Worm (Caenorhabditis elegans) whole organism, L2 larva: Measurements from ENCODE around the gene gbb-2.

Source experiments
- C34F6.9 ChIP-seq: fragments of 150-350 bp; optimal IDR thresholded peaks from 2 replicates; lab custom pipeline; 2014; ENCODE audit warnings: missing biosample characterization, missing genetic modification characterization
- F13H6.1 ChIP-seq: sonication (generic microtip); optimal IDR thresholded peaks from 2 replicates; lab custom pipeline; 2016; ENCODE audit warnings: missing genetic modification characterization, missing compliant biosample characterization
- R02D3.7 ChIP-seq: fragments of 150-350 bp; optimal IDR thresholded peaks from 2 replicates; lab custom pipeline; 2014; ENCODE audit warnings: missing biosample characterization, missing genetic modification characterization
- Y55F3AM.14 ChIP-seq: fragments of 200-800 bp; sonication (Bioruptor generic); optimal IDR thresholded peaks from 2 replicates; lab custom pipeline; 2018; ENCODE audit warnings: mild to moderate bottlenecking, missing genetic modification characterization, missing compliant biosample characterization
- ZK546.5 ChIP-seq: sonication (generic microtip); optimal IDR thresholded peaks from 2 replicates; lab custom pipeline; 2017; ENCODE audit warnings: missing biosample characterization, missing genetic modification characterization
- alr-1 ChIP-seq: fragments of 150-350 bp; optimal IDR thresholded peaks from 2 replicates; lab custom pipeline; 2014; ENCODE audit warnings: missing biosample characterization, missing genetic modification characterization
- aly-2 ChIP-seq: fragments of 150-350 bp; optimal IDR thresholded peaks from 2 replicates; lab custom pipeline; 2014; ENCODE audit warnings: missing biosample characterization, missing genetic modification characterization
- ama-1 ChIP-seq: fragments of 150-350 bp; optimal IDR thresholded peaks from 2 replicates; lab custom pipeline; 2018; ENCODE audit warnings: inconsistent platforms
- blmp-1 ChIP-seq: sonication (generic microtip); optimal IDR thresholded peaks from 2 replicates; lab custom pipeline; 2017; ENCODE audit warnings: missing genetic modification characterization, mild to moderate bottlenecking, missing compliant biosample characterization, antibody characterized with exemption, moderate library complexity; ENCODE audit not compliant: insufficient read depth
- ceh-16 ChIP-seq: fragments of 150-350 bp; optimal IDR thresholded peaks from 2 replicates; lab custom pipeline; 2014; ENCODE audit warnings: missing biosample characterization, missing genetic modification characterization
- ceh-82 ChIP-seq: fragments of 150-350 bp; optimal IDR thresholded peaks from 2 replicates; lab custom pipeline; 2014; ENCODE audit warnings: missing biosample characterization, missing genetic modification characterization
- crh-2 ChIP-seq: sonication (generic microtip); optimal IDR thresholded peaks from 2 replicates; lab custom pipeline; 2017; ENCODE audit warnings: missing biosample characterization, missing genetic modification characterization
- dmd-4 ChIP-seq: sonication (generic microtip); optimal IDR thresholded peaks from 2 replicates; lab custom pipeline; 2017; ENCODE audit warnings: missing biosample characterization, missing genetic modification characterization
- egl-27 ChIP-seq: sonication (generic microtip); optimal IDR thresholded peaks from 3 replicates; lab custom pipeline; 2017; ENCODE audit warnings: missing biosample characterization, missing genetic modification reagents, missing genetic modification characterization
- elt-1 ChIP-seq: fragments of 150-350 bp; optimal IDR thresholded peaks from 2 replicates; lab custom pipeline; 2014; ENCODE audit warnings: missing biosample characterization, missing genetic modification characterization
- elt-3 ChIP-seq: sonication (generic microtip); optimal IDR thresholded peaks from 2 replicates; lab custom pipeline; 2017; ENCODE audit warnings: missing biosample characterization, missing genetic modification characterization
- fos-1 ChIP-seq: fragments of 150-350 bp; optimal IDR thresholded peaks from 2 replicates; lab custom pipeline; 2014; ENCODE audit warnings: missing biosample characterization, missing genetic modification characterization
- gmeb-1 ChIP-seq: fragments of 150-350 bp; optimal IDR thresholded peaks from 2 replicates; lab custom pipeline; 2014; ENCODE audit warnings: missing biosample characterization, missing genetic modification characterization
- lin-11 ChIP-seq: fragments of 150-350 bp; sonication (generic microtip); optimal IDR thresholded peaks from 2 replicates; lab custom pipeline; 2014; ENCODE audit warnings: missing biosample characterization, missing genetic modification characterization, inconsistent platforms, mixed read lengths
- lin-13 ChIP-seq: fragments of 150-350 bp; optimal IDR thresholded peaks from 2 replicates; lab custom pipeline; 2014; ENCODE audit warnings: missing biosample characterization, missing genetic modification reagents, missing genetic modification characterization
- lin-39 ChIP-seq: fragments of 150-350 bp; optimal IDR thresholded peaks from 2 replicates; lab custom pipeline; 2014; ENCODE audit warnings: missing biosample characterization, missing genetic modification reagents, missing genetic modification characterization
- lsy-2 ChIP-seq, 2 experiments: fragments of 150-350 bp in 1 of 2; sonication (generic microtip) in 1 of 2; optimal IDR thresholded peaks; 2 replicates each; lab custom pipeline; 2014 to 2017; ENCODE audit warnings: missing biosample characterization in 2 of 2, missing genetic modification characterization in 2 of 2
- mab-5 ChIP-seq: fragments of 150-350 bp; optimal IDR thresholded peaks from 2 replicates; lab custom pipeline; 2014; ENCODE audit warnings: missing biosample characterization, missing genetic modification characterization
- mbf-1 ChIP-seq: sonication (generic microtip); optimal IDR thresholded peaks from 2 replicates; lab custom pipeline; 2017; ENCODE audit warnings: missing biosample characterization, missing genetic modification characterization
- mdl-1 ChIP-seq, 2 experiments: fragments of 150-350 bp in 1 of 2; sonication (generic microtip) in 1 of 2; optimal IDR thresholded peaks; 2 replicates each; lab custom pipeline; 2017; ENCODE audit warnings: missing biosample characterization in 2 of 2, missing genetic modification characterization in 2 of 2
- nhr-10 ChIP-seq: sonication (generic microtip); optimal IDR thresholded peaks from 2 replicates; lab custom pipeline; 2017; ENCODE audit warnings: missing biosample characterization, missing genetic modification characterization
- nhr-11 ChIP-seq: fragments of 150-350 bp; optimal IDR thresholded peaks from 2 replicates; lab custom pipeline; 2014; ENCODE audit warnings: missing biosample characterization, missing genetic modification characterization
- nhr-12 ChIP-seq: fragments of 150-350 bp; optimal IDR thresholded peaks from 2 replicates; lab custom pipeline; 2014; ENCODE audit warnings: missing biosample characterization, missing genetic modification characterization
- nhr-129 ChIP-seq: fragments of 150-350 bp; optimal IDR thresholded peaks from 2 replicates; lab custom pipeline; 2014; ENCODE audit warnings: missing biosample characterization, missing genetic modification characterization
- nhr-21 ChIP-seq: fragments of 150-350 bp; optimal IDR thresholded peaks from 2 replicates; lab custom pipeline; 2014; ENCODE audit warnings: missing biosample characterization, missing genetic modification characterization
- nhr-23 ChIP-seq: fragments of 150-350 bp; optimal IDR thresholded peaks from 2 replicates; lab custom pipeline; 2014; ENCODE audit warnings: missing biosample characterization, missing genetic modification reagents, missing genetic modification characterization
- nhr-237 ChIP-seq: fragments of 150-350 bp; optimal IDR thresholded peaks from 2 replicates; lab custom pipeline; 2014; ENCODE audit warnings: missing biosample characterization, missing genetic modification characterization
- nhr-25 ChIP-seq: fragments of 150-350 bp; sonication (generic microtip); optimal IDR thresholded peaks from 3 replicates; lab custom pipeline; 2014; ENCODE audit warnings: missing biosample characterization, missing genetic modification characterization
- nhr-6 ChIP-seq: fragments of 150-350 bp; optimal IDR thresholded peaks from 2 replicates; lab custom pipeline; 2014; ENCODE audit warnings: missing biosample characterization, missing genetic modification characterization
- nhr-77 ChIP-seq: fragments of 150-350 bp; optimal IDR thresholded peaks from 2 replicates; lab custom pipeline; 2014; ENCODE audit warnings: missing biosample characterization, missing genetic modification characterization
- peb-1 ChIP-seq: fragments of 150-350 bp; optimal IDR thresholded peaks from 2 replicates; lab custom pipeline; 2014; ENCODE audit warnings: missing biosample characterization, missing genetic modification characterization
- sem-4 ChIP-seq: fragments of 150-350 bp; optimal IDR thresholded peaks from 2 replicates; lab custom pipeline; 2014; ENCODE audit warnings: missing biosample characterization, missing genetic modification reagents, missing genetic modification characterization
- skn-1 ChIP-seq: sonication (generic microtip); optimal IDR thresholded peaks from 2 replicates; lab custom pipeline; 2017; ENCODE audit warnings: missing biosample characterization, missing genetic modification characterization
- sma-3 ChIP-seq: sonication (generic microtip); optimal IDR thresholded peaks from 2 replicates; lab custom pipeline; 2016; ENCODE audit warnings: missing genetic modification reagents, missing genetic modification characterization, missing compliant biosample characterization
- sma-9 ChIP-seq, 2 experiments: fragments of 150-350 bp in 1 of 2; sonication (generic microtip) in 1 of 2; optimal IDR thresholded peaks; 2 replicates each; lab custom pipeline; 2014 to 2016; ENCODE audit warnings: missing genetic modification characterization in 2 of 2, mild to moderate bottlenecking in 1 of 2, missing biosample characterization in 1 of 2, missing compliant biosample characterization in 1 of 2, missing genetic modification reagents in 1 of 2, moderate library complexity in 1 of 2
- snpc-4 ChIP-seq: fragments of 150-350 bp; optimal IDR thresholded peaks from 2 replicates; lab custom pipeline; 2014; ENCODE audit warnings: missing biosample characterization, missing genetic modification characterization
- unc-39 ChIP-seq: fragments of 150-350 bp; optimal IDR thresholded peaks from 2 replicates; lab custom pipeline; 2014; ENCODE audit warnings: missing biosample characterization, missing genetic modification characterization
- unc-55 ChIP-seq: fragments of 150-350 bp; sonication (generic microtip); optimal IDR thresholded peaks from 3 replicates; lab custom pipeline; 2014; ENCODE audit warnings: missing biosample characterization, missing genetic modification reagents, missing genetic modification characterization
- unc-62 ChIP-seq: fragments of 150-350 bp; optimal IDR thresholded peaks from 2 replicates; lab custom pipeline; 2014; ENCODE audit warnings: missing biosample characterization, missing genetic modification reagents, missing genetic modification characterization
- zag-1 ChIP-seq: fragments of 150-350 bp; optimal IDR thresholded peaks from 2 replicates; lab custom pipeline; 2014; ENCODE audit warnings: missing biosample characterization, missing genetic modification characterization
- ztf-1 ChIP-seq: fragments of 200-800 bp; sonication (Bioruptor generic); conservative IDR thresholded peaks from 2 replicates; pipeline ENCODE4 v1.3.6; 2022; ENCODE audit warnings: missing genetic modification characterization, missing compliant biosample characterization
- ztf-11 ChIP-seq: sonication (generic microtip); optimal IDR thresholded peaks from 2 replicates; lab custom pipeline; 2017; ENCODE audit warnings: missing biosample characterization, missing genetic modification characterization
- ztf-4 ChIP-seq: fragments of 150-350 bp; optimal IDR thresholded peaks from 2 replicates; lab custom pipeline; 2014; ENCODE audit warnings: missing biosample characterization, missing genetic modification characterization

gbb-2 gene

ce11 chrIV:4451576-4451975 lies 55.0 kb downstream of the gbb-2 start, which contains the start of gene R08C7.1:
Gene R08C7.1 (plus strand): TSS chrIV:4451876.
- TF ChIP-seq skn-1 (tag; lab: Kevin White, UChicago) = no peak
- no peak for TF ChIP-seq unc-62 (GFP tag; lab: Kevin White, UChicago)
- no peak for TF ChIP-seq nhr-25 (tag; lab: Kevin White, UChicago)

ce11 chrIV:4449843-4450242 lies 56.7 kb downstream of the gbb-2 start:
- TF ChIP-seq unc-39 (tag; lab: Kevin White, UChicago) (no peak), ceh-82 (tag; lab: Kevin White, UChicago) (no peak), gmeb-1 (peak; percentile 13), unc-55 (GFP tag; lab: Kevin White, UChicago) (no peak), R02D3.7 (tag; lab: Kevin White, UChicago) (no peak), ztf-11 (tag; lab: Kevin White, UChicago) (no peak), Y55F3AM.14 (no peak), C34F6.9 (tag; lab: Kevin White, UChicago) (no peak), ceh-16 (tag; lab: Kevin White, UChicago) (no peak), nhr-11 (tag; lab: Kevin White, UChicago) (no peak), alr-1 (no peak), skn-1 (tag; lab: Kevin White, UChicago) (no peak), nhr-23 (tag; lab: Kevin White, UChicago) (no peak), egl-27 (no peak), elt-3 (tag; lab: Kevin White, UChicago) (no peak), mab-5 (tag; lab: Kevin White, UChicago) (no peak), sem-4 (tag; lab: Kevin White, UChicago) (no peak), lin-13 (no peak), zag-1 (no peak), sma-9 (GFP tag; optimal IDR thresholded peaks at IDR 0.05; lab: Kevin White, UChicago) (peak; percentile 62), sma-9 (tag; optimal IDR thresholded peaks at IDR 0.05; lab: Kevin White, UChicago) (no peak), nhr-237 (tag; lab: Kevin White, UChicago) (no peak), peb-1 (no peak), ZK546.5 (tag; lab: Kevin White, UChicago) (no peak), lsy-2 (tag; optimal IDR thresholded peaks at IDR 0.05; lab: Kevin White, UChicago) (no peak), lin-11 (tag; lab: Kevin White, UChicago) (no peak), nhr-129 (no peak), nhr-25 (tag; lab: Kevin White, UChicago) (no peak), dmd-4 (tag; lab: Kevin White, UChicago) (no peak), ama-1 (lab: Kevin White, UChicago) (no peak), crh-2 (peak; percentile 31), lin-39 (tag; lab: Kevin White, UChicago) (no peak), fos-1 (tag; lab: Kevin White, UChicago) (peak; percentile 34), nhr-12 (no peak), sma-3 (GFP tag; lab: Kevin White, UChicago) (peak; percentile 60), elt-1 (no peak), snpc-4 (tag; lab: Kevin White, UChicago) (no peak), nhr-10 (tag; lab: Kevin White, UChicago) (no peak), mbf-1 (no peak), blmp-1 (tag; lab: Kevin White, UChicago) (no peak), nhr-6 (tag; lab: Kevin White, UChicago) (no peak), unc-62 (GFP tag; lab: Kevin White, UChicago) (no peak), F13H6.1 (tag; lab: Kevin White, UChicago) (peak; percentile 31), aly-2 (no peak), mdl-1 (tag; optimal IDR thresholded peaks at IDR 0.05; lab: Kevin White, UChicago) (no peak), ztf-4 (no peak), nhr-21 (no peak), ztf-1 (GFP tag; lab: Robert Waterston, UW) (no peak), nhr-77 (tag; lab: Kevin White, UChicago) (no peak)
